Fruit fly (Drosophila melanogaster) whole organism, prepupa: ENCODE data around the gene Ing5.

Experiments
- Blimp-1 ChIP-seq: fragments of 200-800 bp; sonication (Bioruptor generic); optimal IDR thresholded peaks from 3 replicates; lab custom pipeline; 2017; ENCODE audit warnings: missing biosample characterization, missing genetic modification characterization, mild to moderate bottlenecking, moderate library complexity, missing genetic modification reagents
- CG10631 ChIP-seq: fragments of 200-800 bp; sonication (Bioruptor generic); optimal IDR thresholded peaks from 2 replicates; lab custom pipeline; 2016; ENCODE audit warnings: missing biosample characterization, missing genetic modification characterization
- CG10669 ChIP-seq: fragments of 200-800 bp; sonication (Bioruptor generic); optimal IDR thresholded peaks from 3 replicates; lab custom pipeline; 2018; ENCODE audit warnings: missing biosample characterization, mild to moderate bottlenecking, missing genetic modification characterization, moderate library complexity
- CG11294 ChIP-seq: fragments of 200-800 bp; sonication (Bioruptor generic); IDR thresholded peaks from 2 replicates; pipeline ENCODE4 v1.3.6; 2022; ENCODE audit warnings: missing biosample characterization, missing genetic modification characterization
- CG11762 ChIP-seq: fragments of 200-800 bp; sonication (Bioruptor generic); optimal IDR thresholded peaks from 3 replicates; lab custom pipeline; 2016; ENCODE audit warnings: missing biosample characterization, missing genetic modification characterization; ENCODE audit not compliant: insufficient read depth
- CG15336 ChIP-seq: fragments of 200-800 bp; sonication (Bioruptor generic); IDR thresholded peaks from 2 replicates; pipeline ENCODE4 v1.3.6; 2022; ENCODE audit warnings: missing biosample characterization, missing genetic modification characterization
- CG1621 ChIP-seq: fragments of 200-800 bp; sonication (Bioruptor generic); optimal IDR thresholded peaks from 3 replicates; lab custom pipeline; 2018; ENCODE audit warnings: missing biosample characterization, mild to moderate bottlenecking, missing genetic modification characterization
- CG16779 ChIP-seq: fragments of 200-800 bp; sonication (Bioruptor generic); optimal IDR thresholded peaks from 3 replicates; lab custom pipeline; 2017; ENCODE audit warnings: missing biosample characterization, mild to moderate bottlenecking, missing genetic modification characterization
- CG3032 ChIP-seq: fragments of 200-800 bp; optimal IDR thresholded peaks from 2 replicates; lab custom pipeline; 2019; ENCODE audit warnings: missing biosample characterization, mild to moderate bottlenecking, missing genetic modification characterization, moderate library complexity
- CG32006 ChIP-seq: fragments of 200-800 bp; sonication (Bioruptor generic); optimal IDR thresholded peaks from 3 replicates; lab custom pipeline; 2017; ENCODE audit warnings: missing biosample characterization, mild to moderate bottlenecking, missing genetic modification characterization
- CG34406 ChIP-seq: fragments of 200-800 bp; sonication (Bioruptor generic); optimal IDR thresholded peaks from 3 replicates; lab custom pipeline; 2016; ENCODE audit warnings: missing biosample characterization, missing genetic modification characterization
- CG3919 ChIP-seq: fragments of 200-800 bp; sonication (Bioruptor generic); optimal IDR thresholded peaks from 3 replicates; lab custom pipeline; 2016; ENCODE audit warnings: missing biosample characterization, missing genetic modification characterization
- CG4318 ChIP-seq: fragments of 200-800 bp; sonication (Bioruptor generic); optimal IDR thresholded peaks from 3 replicates; lab custom pipeline; 2017; ENCODE audit warnings: missing biosample characterization, mild to moderate bottlenecking, missing genetic modification characterization
- CG6276 ChIP-seq: fragments of 200-800 bp; sonication (Bioruptor generic); optimal IDR thresholded peaks from 2 replicates; lab custom pipeline; 2017; ENCODE audit warnings: missing biosample characterization, mild to moderate bottlenecking, missing genetic modification characterization
- CG6792 ChIP-seq: fragments of 200-800 bp; sonication (Bioruptor generic); optimal IDR thresholded peaks from 3 replicates; lab custom pipeline; 2016; ENCODE audit warnings: missing biosample characterization, missing genetic modification characterization
- CG7368 ChIP-seq: fragments of 200-800 bp; sonication (Bioruptor generic); optimal IDR thresholded peaks from 3 replicates; lab custom pipeline; 2016; ENCODE audit warnings: missing biosample characterization, missing genetic modification characterization
- CG8119 ChIP-seq: fragments of 200-800 bp; sonication (Bioruptor generic); IDR thresholded peaks from 3 replicates; pipeline ENCODE4 v1.3.6; 2022; ENCODE audit warnings: missing biosample characterization, missing genetic modification characterization
- CG8319 ChIP-seq: fragments of 200-800 bp; sonication (Bioruptor generic); optimal IDR thresholded peaks from 3 replicates; lab custom pipeline; 2016; ENCODE audit warnings: missing biosample characterization, missing genetic modification characterization
- CG8632 ChIP-seq: fragments of 200-800 bp; sonication (Bioruptor generic); optimal IDR thresholded peaks from 3 replicates; lab custom pipeline; 2016; ENCODE audit warnings: missing biosample characterization, missing genetic modification characterization
- CG9139 ChIP-seq: fragments of 200-800 bp; sonication (Bioruptor generic); optimal IDR thresholded peaks from 3 replicates; lab custom pipeline; 2017; ENCODE audit warnings: missing biosample characterization, mild to moderate bottlenecking, missing genetic modification characterization
- Eip75B ChIP-seq: fragments of 200-800 bp; sonication (Bioruptor generic); optimal IDR thresholded peaks from 3 replicates; lab custom pipeline; 2016; ENCODE audit warnings: missing biosample characterization, missing genetic modification characterization
- Eip78C ChIP-seq: fragments of 200-800 bp; sonication (Bioruptor generic); peaks from one replicate; lab custom pipeline; 2016; ENCODE audit warnings: missing biosample characterization, missing genetic modification characterization
- Ets21C ChIP-seq: fragments of 200-800 bp; sonication (Bioruptor generic); optimal IDR thresholded peaks from 3 replicates; lab custom pipeline; 2016; ENCODE audit warnings: missing biosample characterization, missing genetic modification characterization
- Ets96B ChIP-seq: fragments of 200-800 bp; optimal IDR thresholded peaks from 2 replicates; lab custom pipeline; 2019; ENCODE audit warnings: missing biosample characterization, mild to moderate bottlenecking, missing genetic modification characterization, moderate library complexity
- Gug ChIP-seq: fragments of 200-800 bp; sonication (Bioruptor generic); IDR thresholded peaks from 2 replicates; pipeline ENCODE4 v1.3.6; 2022; ENCODE audit warnings: missing biosample characterization, missing genetic modification characterization
- Hr39 ChIP-seq: fragments of 200-800 bp; sonication (Bioruptor generic); optimal IDR thresholded peaks from 2 replicates; lab custom pipeline; 2016; ENCODE audit warnings: missing biosample characterization, missing genetic modification characterization
- Hr4 ChIP-seq: fragments of 200-800 bp; sonication (Bioruptor generic); optimal IDR thresholded peaks from 3 replicates; lab custom pipeline; 2016; ENCODE audit warnings: missing biosample characterization, missing genetic modification characterization
- Lpt ChIP-seq: fragments of 200-800 bp; sonication (Bioruptor generic); optimal IDR thresholded peaks from 3 replicates; lab custom pipeline; 2016; ENCODE audit warnings: missing biosample characterization, missing genetic modification characterization
- Met ChIP-seq: fragments of 200-800 bp; sonication (Bioruptor generic); optimal IDR thresholded peaks from 3 replicates; lab custom pipeline; 2016; ENCODE audit warnings: missing biosample characterization, missing genetic modification characterization
- OdsH ChIP-seq: fragments of 200-800 bp; sonication (Bioruptor generic); optimal IDR thresholded peaks from 3 replicates; lab custom pipeline; 2016; ENCODE audit warnings: missing biosample characterization, missing genetic modification characterization
- Smox ChIP-seq: fragments of 200-800 bp; sonication (Bioruptor generic); optimal IDR thresholded peaks from 3 replicates; lab custom pipeline; 2016; ENCODE audit warnings: missing biosample characterization, missing genetic modification characterization
- Sox102F ChIP-seq: fragments of 200-800 bp; sonication (Bioruptor generic); optimal IDR thresholded peaks from 2 replicates; lab custom pipeline; 2016; ENCODE audit warnings: missing biosample characterization, mild to moderate bottlenecking, missing genetic modification characterization
- Sox14 ChIP-seq: fragments of 200-800 bp; sonication (Bioruptor generic); optimal IDR thresholded peaks from 3 replicates; lab custom pipeline; 2016; ENCODE audit warnings: missing biosample characterization, missing genetic modification characterization
- achi ChIP-seq: fragments of 200-800 bp; sonication (Bioruptor generic); optimal IDR thresholded peaks from 3 replicates; lab custom pipeline; 2016; ENCODE audit warnings: missing biosample characterization, missing genetic modification characterization
- cyc ChIP-seq: fragments of 200-800 bp; sonication (Bioruptor generic); optimal IDR thresholded peaks from 3 replicates; lab custom pipeline; 2016; ENCODE audit warnings: missing biosample characterization, missing genetic modification characterization
- dac ChIP-seq: fragments of 200-800 bp; sonication (Bioruptor generic); optimal IDR thresholded peaks from 2 replicates; lab custom pipeline; 2017; ENCODE audit warnings: missing biosample characterization, mild to moderate bottlenecking, missing genetic modification characterization
- dsx ChIP-seq: fragments of 200-800 bp; optimal IDR thresholded peaks from 3 replicates; lab custom pipeline; 2019; ENCODE audit warnings: missing biosample characterization, mild to moderate bottlenecking, missing genetic modification characterization, moderate library complexity; ENCODE audit not compliant: poor library complexity, severe bottlenecking
- eg ChIP-seq: fragments of 200-800 bp; sonication (Bioruptor generic); IDR thresholded peaks from 3 replicates; pipeline ENCODE4 v1.3.6; 2022; ENCODE audit warnings: missing biosample characterization, missing genetic modification characterization
- esn ChIP-seq: fragments of 200-800 bp; sonication (Bioruptor generic); optimal IDR thresholded peaks from 2 replicates; lab custom pipeline; 2016; ENCODE audit warnings: missing biosample characterization, mild to moderate bottlenecking, missing genetic modification characterization, moderate library complexity
- fd59A ChIP-seq: fragments of 200-800 bp; sonication (Bioruptor generic); optimal IDR thresholded peaks from 2 replicates; lab custom pipeline; 2017; ENCODE audit warnings: missing biosample characterization, mild to moderate bottlenecking, missing genetic modification characterization, missing genetic modification reagents
- fd85E ChIP-seq: fragments of 200-800 bp; sonication (Bioruptor generic); optimal IDR thresholded peaks from 3 replicates; lab custom pipeline; 2016; ENCODE audit warnings: missing biosample characterization, missing genetic modification characterization
- lz ChIP-seq: fragments of 200-800 bp; sonication (Bioruptor generic); optimal IDR thresholded peaks from 3 replicates; lab custom pipeline; 2016; ENCODE audit warnings: missing biosample characterization, missing genetic modification characterization
- net ChIP-seq: fragments of 200-800 bp; sonication (Bioruptor generic); optimal IDR thresholded peaks from 3 replicates; lab custom pipeline; 2016; ENCODE audit warnings: missing biosample characterization, missing genetic modification characterization
- pdm3 ChIP-seq: fragments of 200-800 bp; sonication (Bioruptor generic); optimal IDR thresholded peaks from 3 replicates; lab custom pipeline; 2016; ENCODE audit warnings: missing biosample characterization, missing genetic modification characterization
- salr ChIP-seq, 2 experiments: fragments of 200-800 bp; sonication (Bioruptor generic); optimal IDR thresholded peaks; 3 replicates each; lab custom pipeline; 2016 to 2018; ENCODE audit warnings: missing biosample characterization in 2 of 2, missing genetic modification characterization in 2 of 2, mild to moderate bottlenecking in 1 of 2
- ss ChIP-seq, 2 experiments: fragments of 200-800 bp; sonication (Bioruptor generic); optimal IDR thresholded peaks; 2 replicates in 1 of 2; 3 replicates in 1 of 2; lab custom pipeline; 2017 to 2018; ENCODE audit warnings: mild to moderate bottlenecking in 2 of 2, missing biosample characterization in 2 of 2, missing genetic modification characterization in 2 of 2, moderate library complexity in 1 of 2
- svp ChIP-seq: fragments of 200-800 bp; sonication (Bioruptor generic); peaks from one replicate; lab custom pipeline; 2016; ENCODE audit warnings: missing biosample characterization, missing genetic modification characterization

Ing5 gene

dm6 chr2L:13370762-13371161 lies 16.4 kb downstream of the Ing5 start, which contains the start of gene ND-B22 (continued):
- TF ChIP-seq esn: peak; percentile 58
- no peak for TF ChIP-seq Ets96B (tag; lab: Kevin White, UChicago)
- TF ChIP-seq svp (GFP tag; lab: Kevin White, UChicago): peak; percentile 44
- peak; percentile 18 for TF ChIP-seq Hr39 (GFP tag; lab: Kevin White, UChicago)
- TF ChIP-seq CG34406: no peak
- peak; percentile 12 for TF ChIP-seq CG10631 (GFP tag; lab: Kevin White, UChicago)
- TF ChIP-seq Ets21C (GFP tag; lab: Kevin White, UChicago): peak; percentile 15
- TF ChIP-seq dsx (GFP tag; lab: Kevin White, UChicago): peak; percentile 77
- peak; percentile 49 for TF ChIP-seq cyc (GFP tag; lab: Kevin White, UChicago)
- no peak for TF ChIP-seq Gug (GFP tag; lab: Robert Waterston, UW)
- TF ChIP-seq Sox14: peak; percentile 52
- TF ChIP-seq Met (GFP tag; lab: Kevin White, UChicago): peak; percentile 54
- TF ChIP-seq fd59A (GFP tag; lab: Kevin White, UChicago): no peak
- TF ChIP-seq CG9139 (GFP tag; lab: Kevin White, UChicago): no peak
- TF ChIP-seq Smox (GFP tag; lab: Kevin White, UChicago): peak; percentile 24
- TF ChIP-seq, all 60 proteins: peak for 24

dm6 chr2L:13368940-13369339 lies 18.2 kb downstream of the Ing5 start, which contains the start of gene CG31855:
TSS of gene CG31855 (plus strand) at chr2L:13369204.
- TF ChIP-seq Eip78C (GFP tag; lab: Kevin White, UChicago) (peak; percentile 93), Blimp-1 (GFP tag; lab: Kevin White, UChicago) (peak; percentile 43), Ets96B (tag; lab: Kevin White, UChicago) (peak; percentile 62), CG11294 (GFP tag; lab: Robert Waterston, UW) (peak; percentile 47; the same call in 1 of the 2 replicates), Hr4 (GFP tag; lab: Kevin White, UChicago) (peak; percentile 69), salr (GFP tag; optimal IDR thresholded peaks at IDR 0.05; lab: Kevin White, UChicago) (peak; percentile 42 to 64), CG11762 (peak; percentile 59), Eip75B (peak; percentile 77), CG8119 (GFP tag; lab: Robert Waterston, UW) (peak; percentile 66), CG1621 (peak; percentile 44), CG32006 (peak; percentile 70), ss (GFP tag; optimal IDR thresholded peaks at IDR 0.05; lab: Kevin White, UChicago) (peak in 1 of 2 experiments; percentile 77), Met (GFP tag; lab: Kevin White, UChicago) (peak; percentile 87), lz (peak; percentile 80), CG9139 (GFP tag; lab: Kevin White, UChicago) (no peak), CG6276 (GFP tag; lab: Kevin White, UChicago) (no peak), achi (GFP tag; lab: Kevin White, UChicago) (peak; percentile 83), Smox (GFP tag; lab: Kevin White, UChicago) (peak; percentile 83), CG3032 (peak; percentile 64), CG16779 (no peak), svp (GFP tag; lab: Kevin White, UChicago) (peak; percentile 90), CG6792 (GFP tag; lab: Kevin White, UChicago) (peak; percentile 79), net (peak; percentile 76), Hr39 (GFP tag; lab: Kevin White, UChicago) (peak; percentile 75), pdm3 (GFP tag; lab: Kevin White, UChicago) (peak; percentile 83), Sox14 (peak; percentile 85), CG8319 (GFP tag; lab: Kevin White, UChicago) (peak; percentile 61), dsx (GFP tag; lab: Kevin White, UChicago) (peak; percentile 54), fd85E (GFP tag; lab: Kevin White, UChicago) (peak; percentile 62), eg (GFP tag; lab: Robert Waterston, UW) (peak; percentile 80), CG34406 (peak; percentile 70), Sox102F (GFP tag; lab: Kevin White, UChicago) (peak; percentile 87), CG8632 (GFP tag; lab: Kevin White, UChicago) (peak; percentile 74), dac (GFP tag; lab: Kevin White, UChicago) (peak; percentile 32), Ets21C (GFP tag; lab: Kevin White, UChicago) (peak; percentile 65), Lpt (GFP tag; lab: Kevin White, UChicago) (peak; percentile 60), CG10669 (GFP tag; lab: Kevin White, UChicago) (peak; percentile 71), fd59A (GFP tag; lab: Kevin White, UChicago) (peak; percentile 27), CG7368 (peak; percentile 73), OdsH (GFP tag; lab: Kevin White, UChicago) (peak; percentile 83), esn (peak; percentile 91), Gug (GFP tag; lab: Robert Waterston, UW) (0 out of 2 replicates have a peak, but pooled peaks have one; percentile 27), CG3919 (peak; percentile 89), CG15336 (peak; percentile 72), CG4318 (GFP tag; lab: Kevin White, UChicago) (no peak)
